Worm (Caenorhabditis elegans): ENCODE results near the gene Y41E3.7.
"Not testable (repeated sequence)": the region's sequence is repeated elsewhere in the genome, so short reads cannot be mapped to it uniquely, and the experiment has no call there.

Gene Y41E3.7

DNA sequence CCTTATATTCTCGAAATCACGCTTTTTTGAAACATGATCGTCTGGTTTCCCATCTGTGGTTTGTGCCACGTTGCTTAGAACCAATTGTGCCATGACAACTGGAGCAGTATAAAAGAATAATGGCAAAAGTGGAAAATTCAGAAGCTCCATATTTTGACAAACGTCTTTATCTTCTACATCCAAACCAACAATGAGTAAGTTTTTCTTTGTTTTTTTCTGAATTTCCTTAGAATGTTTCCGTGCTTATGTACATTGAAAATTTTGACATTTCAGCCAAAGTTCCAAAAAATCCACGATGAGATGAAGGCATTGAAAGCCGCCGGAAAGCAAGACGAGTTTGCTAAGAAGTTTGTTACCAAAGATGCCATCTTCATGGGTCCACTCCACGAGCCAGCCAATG is 7.3 kb upstream of the Y41E3.7 start, which contains the start of gene Y41E3.6:
Y41E3.6 (plus strand) TSS at position 301 of the 400 bp plus-strand sequence.
- not testable (repeated sequence) for TF ChIP-seq ceh-82, egl-27, lsy-12 (tag; optimal IDR thresholded peaks at IDR 0.05)

DNA sequence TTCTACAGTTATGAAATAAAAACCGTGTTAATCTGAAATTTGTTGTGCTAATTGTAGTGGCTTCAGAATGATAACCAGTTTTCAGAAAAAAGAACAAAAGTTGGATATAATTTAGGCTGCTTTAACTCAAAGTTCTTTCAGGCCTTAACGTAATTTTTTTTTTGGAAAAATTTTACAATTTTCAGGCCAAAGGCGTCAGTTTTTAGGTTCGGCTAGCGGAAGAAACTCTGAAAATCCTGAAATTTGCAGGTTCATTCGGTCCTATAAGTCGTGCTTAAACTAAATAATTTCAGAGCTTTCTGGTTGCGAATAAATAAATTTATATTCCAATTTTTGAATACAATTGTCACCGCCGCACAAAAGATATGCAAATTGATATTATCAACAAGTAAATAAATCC is 5.6 kb upstream of the Y41E3.7 start:
- TF ChIP-seq ztf-4 (tag; optimal IDR thresholded peaks at IDR 0.05): no peak
- no peak for TF ChIP-seq elt-2 (tag; optimal IDR thresholded peaks at IDR 0.05)
- TF ChIP-seq elt-1 (tag; optimal IDR thresholded peaks at IDR 0.05): no peak
- TF ChIP-seq fos-1 (tag; optimal IDR thresholded peaks at IDR 0.05): no peak
- TF ChIP-seq nhr-28 (tag; optimal IDR thresholded peaks at IDR 0.05): no peak

DNA sequence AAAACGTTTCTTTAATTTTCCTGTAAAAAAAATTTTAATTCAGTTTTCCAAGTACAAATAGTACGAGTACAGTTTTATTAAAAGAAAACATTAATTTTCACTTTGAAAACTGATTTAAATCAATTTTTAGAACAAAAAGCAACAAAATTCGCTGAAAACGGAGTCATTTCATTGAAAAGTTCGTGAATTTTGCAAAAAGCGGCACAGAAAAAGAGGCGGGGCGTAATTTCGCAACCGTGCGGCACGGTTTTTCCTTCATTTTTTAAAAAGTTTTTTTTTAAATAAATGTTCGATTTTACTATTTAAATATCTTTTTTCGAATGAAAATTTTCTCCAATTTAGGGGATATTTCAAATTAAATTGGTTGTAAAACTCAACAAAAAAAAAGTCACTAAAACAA is 2.7 kb upstream of the Y41E3.7 start:
- no peak for TF ChIP-seq tbx-2 (tag; optimal IDR thresholded peaks at IDR 0.05)
- TF ChIP-seq zag-1 (tag; optimal IDR thresholded peaks at IDR 0.05): no peak
- no peak for TF ChIP-seq jun-1 (tag; optimal IDR thresholded peaks at IDR 0.05)

DNA sequence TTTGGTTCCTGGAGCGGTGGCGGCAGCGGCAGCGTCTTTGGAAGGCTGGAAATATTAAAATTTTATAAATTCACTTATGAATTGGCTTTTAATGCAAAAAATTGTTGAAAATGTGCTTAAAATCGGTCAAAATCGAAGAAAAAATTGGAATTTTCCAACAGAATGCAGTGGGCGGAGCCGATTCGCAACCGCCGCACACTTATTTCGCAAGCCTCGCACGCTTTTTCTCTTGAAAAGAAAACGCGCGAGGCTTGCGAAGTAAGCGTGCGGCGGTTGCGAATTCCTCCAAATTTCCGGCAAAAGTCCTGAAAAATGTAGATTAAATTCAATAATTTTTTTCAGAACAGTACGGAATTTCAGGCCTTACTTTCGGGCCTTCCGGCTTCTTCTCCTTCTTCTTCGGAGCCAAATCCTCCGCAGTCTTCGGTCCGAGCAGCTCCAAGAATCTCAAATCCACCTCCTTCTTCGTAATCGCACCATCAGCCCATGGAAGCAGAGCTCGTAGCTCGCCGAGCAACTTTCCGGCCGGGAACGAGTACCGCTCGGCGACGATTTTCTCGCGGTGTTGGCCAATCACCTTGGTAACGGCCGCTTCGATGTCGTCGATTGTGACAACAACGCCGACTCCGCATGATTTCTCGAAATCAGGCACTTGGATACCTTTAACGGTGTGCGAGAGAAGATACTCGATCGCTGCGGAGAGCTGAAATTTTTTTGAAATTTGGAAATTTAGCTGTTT is 1.5 kb upstream of the Y41E3.7 start:
- TF ChIP-seq nhr-11 (tag; optimal IDR thresholded peaks at IDR 0.05) (no peak), nfya-1 (tag; optimal IDR thresholded peaks at IDR 0.05; ENCODE audit: insufficient read depth) (no peak), lin-15B (tag; optimal IDR thresholded peaks at IDR 0.05) (no peak), nhr-12 (tag; optimal IDR thresholded peaks at IDR 0.05) (no peak), lsy-12 (tag; optimal IDR thresholded peaks at IDR 0.05) (no peak), egl-27 (tag; optimal IDR thresholded peaks at IDR 0.05) (no peak), nhr-28 (tag; optimal IDR thresholded peaks at IDR 0.05) (no peak), sea-2 (GFP tag; optimal IDR thresholded peaks at IDR 0.05) (no peak), eor-1 (tag; optimal IDR thresholded peaks at IDR 0.05) (no peak), nhr-67 (tag; optimal IDR thresholded peaks at IDR 0.05) (no peak), elt-3 (tag; optimal IDR thresholded peaks at IDR 0.05) (no peak)

DNA sequence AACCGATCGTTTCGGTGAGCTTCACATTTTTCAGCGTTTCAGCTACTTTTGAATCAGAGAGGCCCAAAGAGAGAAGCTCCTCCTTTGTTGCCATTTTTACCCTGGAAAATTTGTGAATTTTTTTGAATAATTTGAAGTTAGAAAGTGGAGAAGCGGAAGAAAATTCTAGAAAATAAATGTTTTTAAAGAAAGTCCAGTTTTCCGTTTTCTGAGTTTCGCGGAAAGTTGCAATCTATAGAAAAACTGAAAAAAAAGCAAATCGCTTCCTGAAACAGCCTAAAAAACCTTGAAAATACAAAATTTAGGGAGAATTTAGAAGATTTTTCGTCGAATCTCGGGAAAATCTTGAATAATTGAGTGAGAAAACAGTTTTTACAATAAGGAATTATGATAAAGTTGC is 752 bp upstream of the Y41E3.7 start, which contains the start of gene qars-1:
qars-1 (minus strand) TSS at position 101 of the 400 bp plus-strand sequence.
- no peak for TF ChIP-seq sea-2 (GFP tag; optimal IDR thresholded peaks at IDR 0.05)
- TF ChIP-seq ztf-11 (tag; optimal IDR thresholded peaks at IDR 0.05): no peak
- no peak for TF ChIP-seq aly-2 (tag; optimal IDR thresholded peaks at IDR 0.05)
- TF ChIP-seq ceh-9 (tag; optimal IDR thresholded peaks at IDR 0.05): no peak
- no peak for TF ChIP-seq daf-12 (tag; optimal IDR thresholded peaks at IDR 0.05)
- TF ChIP-seq jun-1 (tag; optimal IDR thresholded peaks at IDR 0.05): no peak
- no peak for TF ChIP-seq nhr-76 (tag; optimal IDR thresholded peaks at IDR 0.05)
- no peak for TF ChIP-seq nhr-43 (tag; optimal IDR thresholded peaks at IDR 0.05; ENCODE audit: poor library complexity, severe bottlenecking)
- no peak for TF ChIP-seq lin-15B (tag; optimal IDR thresholded peaks at IDR 0.05)
- TF ChIP-seq snpc-4 (tag; optimal IDR thresholded peaks at IDR 0.05): no peak
- no peak for TF ChIP-seq ceh-16 (tag; optimal IDR thresholded peaks at IDR 0.05)
- TF ChIP-seq nhr-77 (tag; optimal IDR thresholded peaks at IDR 0.05): no peak
- TF ChIP-seq nhr-12 (tag; optimal IDR thresholded peaks at IDR 0.05): no peak
- TF ChIP-seq tbx-2 (tag; optimal IDR thresholded peaks at IDR 0.05): no peak

DNA sequence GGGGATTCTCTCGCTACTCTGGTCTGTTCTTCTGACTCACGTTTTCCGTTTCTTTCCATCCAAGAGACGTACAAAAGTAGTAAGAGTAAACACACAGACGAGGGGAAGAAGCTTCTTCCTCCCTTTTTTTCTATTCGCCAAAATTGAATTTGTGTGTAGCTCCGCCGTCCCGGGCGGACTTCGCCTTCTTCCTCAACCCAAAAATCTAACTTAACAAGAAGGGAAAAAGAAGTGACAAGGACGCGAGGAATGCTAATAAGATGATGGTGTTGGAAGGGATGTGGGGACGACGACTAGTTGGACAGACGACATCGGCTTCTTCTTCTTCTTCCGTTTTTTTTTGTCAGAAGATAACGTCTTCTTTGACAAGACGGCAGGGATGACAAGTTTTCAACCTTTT is 3.1 kb downstream of the Y41E3.7 start:
- TF ChIP-seq snpc-4 (tag; optimal IDR thresholded peaks at IDR 0.05): no peak
- TF ChIP-seq zag-1 (tag; optimal IDR thresholded peaks at IDR 0.05): no peak
- TF ChIP-seq nhr-76 (tag; optimal IDR thresholded peaks at IDR 0.05): no peak
- TF ChIP-seq lin-39 (tag; optimal IDR thresholded peaks at IDR 0.05): no peak
- TF ChIP-seq ztf-4 (tag; optimal IDR thresholded peaks at IDR 0.05): no peak
- TF ChIP-seq aly-2 (tag; optimal IDR thresholded peaks at IDR 0.05): no peak
- TF ChIP-seq daf-12 (tag; optimal IDR thresholded peaks at IDR 0.05): no peak
- no peak for TF ChIP-seq lin-15B (tag; optimal IDR thresholded peaks at IDR 0.05)
- TF ChIP-seq mml-1 (tag; optimal IDR thresholded peaks at IDR 0.05): no peak
- peak; percentile 95 for TF ChIP-seq fkh-10 (GFP tag; optimal IDR thresholded peaks at IDR 0.05)
- no peak for TF ChIP-seq elt-2 (tag; optimal IDR thresholded peaks at IDR 0.05)
- TF ChIP-seq ztf-11 (tag; optimal IDR thresholded peaks at IDR 0.05): no peak
- no peak for TF ChIP-seq nhr-77 (tag; optimal IDR thresholded peaks at IDR 0.05)
- TF ChIP-seq fos-1 (tag; optimal IDR thresholded peaks at IDR 0.05): no peak
- TF ChIP-seq jun-1 (tag; optimal IDR thresholded peaks at IDR 0.05): no peak
- TF ChIP-seq sea-2 (GFP tag; optimal IDR thresholded peaks at IDR 0.05): no peak
- TF ChIP-seq eor-1 (tag; optimal IDR thresholded peaks at IDR 0.05): no peak
- peak; percentile 14 for TF ChIP-seq hmg-11 (tag; optimal IDR thresholded peaks at IDR 0.05)
- no peak for TF ChIP-seq ceh-82 (tag; optimal IDR thresholded peaks at IDR 0.05)
- TF ChIP-seq ZK546.5 (tag; optimal IDR thresholded peaks at IDR 0.05): no peak
- TF ChIP-seq R02D3.7 (tag; optimal IDR thresholded peaks at IDR 0.05): no peak
- no peak for TF ChIP-seq ceh-28 (tag; optimal IDR thresholded peaks at IDR 0.05)
- TF ChIP-seq nfya-1 (tag; optimal IDR thresholded peaks at IDR 0.05; ENCODE audit: insufficient read depth): peak; percentile 24
